Fruit fly (Drosophila melanogaster) whole organism, prepupa: ENCODE results near the gene Bace.
A peak's percentile ranks its signal among the peaks of the same experiment; 100 is the strongest.

Experiments
- CG10631 ChIP-seq: fragments of 200-800 bp; sonication (Bioruptor generic); optimal IDR thresholded peaks from 2 replicates; lab custom pipeline; 2016; ENCODE audit warnings: missing biosample characterization, missing genetic modification characterization
- CG10669 ChIP-seq: fragments of 200-800 bp; sonication (Bioruptor generic); optimal IDR thresholded peaks from 3 replicates; lab custom pipeline; 2018; ENCODE audit warnings: missing biosample characterization, mild to moderate bottlenecking, missing genetic modification characterization, moderate library complexity
- CG11762 ChIP-seq: fragments of 200-800 bp; sonication (Bioruptor generic); optimal IDR thresholded peaks from 3 replicates; lab custom pipeline; 2016; ENCODE audit warnings: missing biosample characterization, missing genetic modification characterization; ENCODE audit not compliant: insufficient read depth
- CG11902 ChIP-seq: fragments of 200-800 bp; sonication (Bioruptor generic); optimal IDR thresholded peaks from 3 replicates; lab custom pipeline; 2016; ENCODE audit warnings: missing biosample characterization, missing genetic modification characterization
- CG15336 ChIP-seq: fragments of 200-800 bp; sonication (Bioruptor generic); IDR thresholded peaks from 2 replicates; pipeline ENCODE4 v1.3.6; 2022; ENCODE audit warnings: missing biosample characterization, missing genetic modification characterization
- CG1621 ChIP-seq: fragments of 200-800 bp; sonication (Bioruptor generic); optimal IDR thresholded peaks from 3 replicates; lab custom pipeline; 2018; ENCODE audit warnings: missing biosample characterization, mild to moderate bottlenecking, missing genetic modification characterization
- CG3032 ChIP-seq: fragments of 200-800 bp; optimal IDR thresholded peaks from 2 replicates; lab custom pipeline; 2019; ENCODE audit warnings: missing biosample characterization, mild to moderate bottlenecking, missing genetic modification characterization, moderate library complexity
- CG31627 ChIP-seq: fragments of 200-800 bp; sonication (Bioruptor generic); optimal IDR thresholded peaks from 3 replicates; lab custom pipeline; 2016; ENCODE audit warnings: missing biosample characterization, missing genetic modification characterization
- CG32006 ChIP-seq: fragments of 200-800 bp; sonication (Bioruptor generic); optimal IDR thresholded peaks from 3 replicates; lab custom pipeline; 2017; ENCODE audit warnings: missing biosample characterization, mild to moderate bottlenecking, missing genetic modification characterization
- CG6163 ChIP-seq: fragments of 200-800 bp; sonication (Bioruptor generic); IDR thresholded peaks from 3 replicates; pipeline ENCODE4 v1.3.6; 2022; ENCODE audit warnings: missing biosample characterization, missing genetic modification characterization
- CG6276 ChIP-seq: fragments of 200-800 bp; sonication (Bioruptor generic); optimal IDR thresholded peaks from 2 replicates; lab custom pipeline; 2017; ENCODE audit warnings: missing biosample characterization, mild to moderate bottlenecking, missing genetic modification characterization
- CG6792 ChIP-seq: fragments of 200-800 bp; sonication (Bioruptor generic); optimal IDR thresholded peaks from 3 replicates; lab custom pipeline; 2016; ENCODE audit warnings: missing biosample characterization, missing genetic modification characterization
- CG6808 ChIP-seq: fragments of 200-800 bp; sonication (Bioruptor generic); optimal IDR thresholded peaks from 3 replicates; lab custom pipeline; 2017; ENCODE audit warnings: missing biosample characterization, missing genetic modification characterization, mild to moderate bottlenecking, moderate library complexity, missing genetic modification reagents
- CG6854 ChIP-seq: fragments of 200-800 bp; sonication (Bioruptor generic); optimal IDR thresholded peaks from 2 replicates; lab custom pipeline; 2017; ENCODE audit warnings: missing biosample characterization, mild to moderate bottlenecking, missing genetic modification characterization
- CG7368 ChIP-seq: fragments of 200-800 bp; sonication (Bioruptor generic); optimal IDR thresholded peaks from 3 replicates; lab custom pipeline; 2016; ENCODE audit warnings: missing biosample characterization, missing genetic modification characterization
- CG8319 ChIP-seq: fragments of 200-800 bp; sonication (Bioruptor generic); optimal IDR thresholded peaks from 3 replicates; lab custom pipeline; 2016; ENCODE audit warnings: missing biosample characterization, missing genetic modification characterization
- CG8632 ChIP-seq: fragments of 200-800 bp; sonication (Bioruptor generic); optimal IDR thresholded peaks from 3 replicates; lab custom pipeline; 2016; ENCODE audit warnings: missing biosample characterization, missing genetic modification characterization
- CG9139 ChIP-seq: fragments of 200-800 bp; sonication (Bioruptor generic); optimal IDR thresholded peaks from 3 replicates; lab custom pipeline; 2017; ENCODE audit warnings: missing biosample characterization, mild to moderate bottlenecking, missing genetic modification characterization
- Eip78C ChIP-seq: fragments of 200-800 bp; sonication (Bioruptor generic); peaks from one replicate; lab custom pipeline; 2016; ENCODE audit warnings: missing biosample characterization, missing genetic modification characterization
- Eip93F ChIP-seq: fragments of 200-800 bp; sonication (Bioruptor generic); optimal IDR thresholded peaks from 2 replicates; lab custom pipeline; 2016; ENCODE audit warnings: missing biosample characterization, mild to moderate bottlenecking, missing genetic modification characterization
- Gug ChIP-seq: fragments of 200-800 bp; sonication (Bioruptor generic); IDR thresholded peaks from 2 replicates; pipeline ENCODE4 v1.3.6; 2022; ENCODE audit warnings: missing biosample characterization, missing genetic modification characterization
- Hr39 ChIP-seq: fragments of 200-800 bp; sonication (Bioruptor generic); optimal IDR thresholded peaks from 2 replicates; lab custom pipeline; 2016; ENCODE audit warnings: missing biosample characterization, missing genetic modification characterization
- Hr4 ChIP-seq: fragments of 200-800 bp; sonication (Bioruptor generic); optimal IDR thresholded peaks from 3 replicates; lab custom pipeline; 2016; ENCODE audit warnings: missing biosample characterization, missing genetic modification characterization
- OdsH ChIP-seq: fragments of 200-800 bp; sonication (Bioruptor generic); optimal IDR thresholded peaks from 3 replicates; lab custom pipeline; 2016; ENCODE audit warnings: missing biosample characterization, missing genetic modification characterization
- Smox ChIP-seq: fragments of 200-800 bp; sonication (Bioruptor generic); optimal IDR thresholded peaks from 3 replicates; lab custom pipeline; 2016; ENCODE audit warnings: missing biosample characterization, missing genetic modification characterization
- Sox102F ChIP-seq: fragments of 200-800 bp; sonication (Bioruptor generic); optimal IDR thresholded peaks from 2 replicates; lab custom pipeline; 2016; ENCODE audit warnings: missing biosample characterization, mild to moderate bottlenecking, missing genetic modification characterization
- Sox14 ChIP-seq: fragments of 200-800 bp; sonication (Bioruptor generic); optimal IDR thresholded peaks from 3 replicates; lab custom pipeline; 2016; ENCODE audit warnings: missing biosample characterization, missing genetic modification characterization
- Sox15 ChIP-seq: fragments of 200-800 bp; sonication (Bioruptor generic); optimal IDR thresholded peaks from 3 replicates; lab custom pipeline; 2016; ENCODE audit warnings: missing biosample characterization, missing genetic modification characterization
- achi ChIP-seq: fragments of 200-800 bp; sonication (Bioruptor generic); optimal IDR thresholded peaks from 3 replicates; lab custom pipeline; 2016; ENCODE audit warnings: missing biosample characterization, missing genetic modification characterization
- cyc ChIP-seq: fragments of 200-800 bp; sonication (Bioruptor generic); optimal IDR thresholded peaks from 3 replicates; lab custom pipeline; 2016; ENCODE audit warnings: missing biosample characterization, missing genetic modification characterization
- eg ChIP-seq: fragments of 200-800 bp; sonication (Bioruptor generic); IDR thresholded peaks from 3 replicates; pipeline ENCODE4 v1.3.6; 2022; ENCODE audit warnings: missing biosample characterization, missing genetic modification characterization
- esn ChIP-seq: fragments of 200-800 bp; sonication (Bioruptor generic); optimal IDR thresholded peaks from 2 replicates; lab custom pipeline; 2016; ENCODE audit warnings: missing biosample characterization, mild to moderate bottlenecking, missing genetic modification characterization, moderate library complexity
- fd59A ChIP-seq: fragments of 200-800 bp; sonication (Bioruptor generic); optimal IDR thresholded peaks from 2 replicates; lab custom pipeline; 2017; ENCODE audit warnings: missing biosample characterization, mild to moderate bottlenecking, missing genetic modification characterization, missing genetic modification reagents
- fkh ChIP-seq: fragments of 200-800 bp; sonication (Bioruptor generic); optimal IDR thresholded peaks from 3 replicates; lab custom pipeline; 2017; ENCODE audit warnings: missing biosample characterization, mild to moderate bottlenecking, missing genetic modification characterization, moderate library complexity
- lz ChIP-seq: fragments of 200-800 bp; sonication (Bioruptor generic); optimal IDR thresholded peaks from 3 replicates; lab custom pipeline; 2016; ENCODE audit warnings: missing biosample characterization, missing genetic modification characterization
- salr ChIP-seq, 2 experiments: fragments of 200-800 bp; sonication (Bioruptor generic); optimal IDR thresholded peaks; 3 replicates each; lab custom pipeline; 2016 to 2018; ENCODE audit warnings: missing biosample characterization in 2 of 2, missing genetic modification characterization in 2 of 2, mild to moderate bottlenecking in 1 of 2
- topi ChIP-seq: fragments of 200-800 bp; sonication (Bioruptor generic); optimal IDR thresholded peaks from 3 replicates; lab custom pipeline; 2016; ENCODE audit warnings: missing biosample characterization, missing genetic modification characterization

Bace gene

DNA sequence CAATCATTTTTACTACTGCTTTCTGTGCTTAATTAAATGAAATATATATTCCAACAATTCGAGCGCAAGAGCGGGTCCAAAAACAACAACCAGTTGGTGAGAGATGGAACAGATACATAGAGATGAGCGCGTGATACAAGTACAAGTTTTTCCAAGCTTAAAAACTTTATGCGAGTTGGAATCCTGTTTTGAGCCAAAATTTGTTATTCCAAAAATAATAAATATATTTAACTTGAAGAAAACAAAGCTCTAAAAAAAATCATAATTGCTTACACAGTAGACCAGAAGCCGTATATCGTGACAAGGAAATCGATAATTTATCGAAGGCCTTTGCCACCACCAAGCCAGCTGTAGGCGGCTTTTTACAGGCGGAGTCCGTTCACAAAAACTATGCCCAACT, 18.6 kb upstream of the Bace start, which contains the start of the genes CG13097 and PIG-U (continued):
- TF ChIP-seq CG15336 (GFP tag; lab: Robert Waterston, UW) = no peak; the same call in 1 of the 2 replicates
- TF ChIP-seq Hr39 (GFP tag; lab: Kevin White, UChicago) = peak; percentile 84
- TF ChIP-seq CG10669 (GFP tag; lab: Kevin White, UChicago) = no peak
- no peak for TF ChIP-seq CG6276
- no peak for TF ChIP-seq CG1621 (tag; lab: Kevin White, UChicago)
- TF ChIP-seq CG8319 (GFP tag; lab: Kevin White, UChicago) = peak; percentile 62
- peak; percentile 62 for TF ChIP-seq eg
- no peak for TF ChIP-seq salr (GFP tag; optimal IDR thresholded peaks at IDR 0.05; lab: Kevin White, UChicago)
- peak; percentile 88 for TF ChIP-seq lz
- no peak for TF ChIP-seq CG32006 (GFP tag; lab: Kevin White, UChicago)
- TF ChIP-seq Eip93F = peak; percentile 71
- TF ChIP-seq CG11902 = peak; percentile 55
- TF ChIP-seq CG31627 (GFP tag; lab: Kevin White, UChicago) = peak; percentile 83
- TF ChIP-seq fd59A (GFP tag; lab: Kevin White, UChicago) = peak; percentile 53
- TF ChIP-seq CG9139 (GFP tag; lab: Kevin White, UChicago) = no peak
- TF ChIP-seq CG6808 (GFP tag; lab: Kevin White, UChicago) = no peak
- TF ChIP-seq CG6792 (GFP tag; lab: Kevin White, UChicago) = peak; percentile 72
- TF ChIP-seq CG3032 (tag; lab: Kevin White, UChicago) = peak; percentile 78
- peak; percentile 68 for TF ChIP-seq CG11762 (GFP tag; lab: Kevin White, UChicago)
- no peak; the same call in 1 of the 3 replicates for TF ChIP-seq CG6163 (GFP tag; lab: Robert Waterston, UW)
- TF ChIP-seq Sox15 (GFP tag; lab: Kevin White, UChicago) = peak; percentile 68
- TF ChIP-seq CG10631 (GFP tag; lab: Kevin White, UChicago) = peak; percentile 87
- peak; percentile 70 for TF ChIP-seq Gug (GFP tag; lab: Robert Waterston, UW)
- peak; percentile 86 for TF ChIP-seq Smox (GFP tag; lab: Kevin White, UChicago)

DNA sequence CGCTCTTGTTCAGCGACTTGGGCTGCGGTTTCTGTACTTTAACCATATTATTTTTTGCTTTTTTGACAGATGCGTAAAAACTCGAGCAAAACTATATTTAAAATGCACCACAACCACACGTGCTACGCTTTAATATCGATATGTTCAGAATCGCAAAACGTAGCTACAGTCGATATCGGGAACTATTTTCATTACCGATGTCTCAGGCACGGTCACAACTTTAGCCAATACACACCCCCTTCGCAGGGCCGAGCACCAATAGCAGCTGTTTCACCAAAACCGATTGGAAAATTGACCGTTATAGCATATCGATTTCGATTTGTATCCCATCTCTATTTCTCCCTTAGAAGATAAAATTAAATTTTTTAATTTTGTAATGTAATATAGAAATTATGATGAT, 15.6 kb upstream of the Bace start, which contains the start of gene CG13096:
Gene CG13096 (minus strand): TSS at position 144 of the 400 bp plus-strand sequence.
- TF ChIP-seq Sox102F (GFP tag; lab: Kevin White, UChicago) = no peak
- TF ChIP-seq CG10631 (GFP tag; lab: Kevin White, UChicago) = no peak
- TF ChIP-seq CG6854 (GFP tag; lab: Kevin White, UChicago) = no peak
- TF ChIP-seq CG9139 (GFP tag; lab: Kevin White, UChicago) = no peak
- no peak for TF ChIP-seq CG3032 (tag; lab: Kevin White, UChicago)
- no peak for TF ChIP-seq Hr4 (GFP tag; lab: Kevin White, UChicago)
- no peak for TF ChIP-seq CG1621 (tag; lab: Kevin White, UChicago)
- TF ChIP-seq CG6792 (GFP tag; lab: Kevin White, UChicago) = no peak
- TF ChIP-seq CG8319 (GFP tag; lab: Kevin White, UChicago) = no peak
- no peak for TF ChIP-seq fkh (GFP tag; lab: Kevin White, UChicago)
- TF ChIP-seq CG6276 = no peak
- no peak for TF ChIP-seq cyc (GFP tag; lab: Kevin White, UChicago)
- no peak for TF ChIP-seq CG7368 (GFP tag; lab: Kevin White, UChicago)
- no peak for TF ChIP-seq CG11902
- TF ChIP-seq Gug (GFP tag; lab: Robert Waterston, UW) = no peak

DNA sequence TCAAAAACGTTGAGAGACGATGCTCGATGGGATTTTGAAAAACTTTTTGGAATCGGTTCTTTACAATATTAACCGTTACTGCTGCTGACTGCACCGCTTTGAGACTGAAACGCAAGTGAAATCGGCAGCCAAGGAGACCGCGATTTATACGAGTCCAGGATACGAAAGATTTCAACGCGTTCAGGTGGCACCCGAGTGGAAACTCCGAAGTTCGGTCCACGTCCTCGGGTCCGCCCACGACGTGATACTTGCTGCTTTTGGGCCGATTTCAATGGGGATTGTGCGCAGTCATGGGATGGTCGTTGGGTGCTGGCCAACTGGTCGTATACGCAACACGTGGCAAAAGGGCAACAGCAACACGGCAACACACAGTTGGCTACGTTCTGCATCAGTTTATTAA, 10.6 kb upstream of the Bace start, which contains the start of gene Dh31:
Gene Dh31 (minus strand): TSS at position 117 of the 400 bp plus-strand sequence.
- no peak for TF ChIP-seq Eip78C (GFP tag; lab: Kevin White, UChicago)
- TF ChIP-seq CG10669 (GFP tag; lab: Kevin White, UChicago) = no peak
- TF ChIP-seq CG8632 = no peak
- no peak for TF ChIP-seq OdsH (GFP tag; lab: Kevin White, UChicago)
- no peak for TF ChIP-seq CG6792 (GFP tag; lab: Kevin White, UChicago)
- TF ChIP-seq CG11902 = no peak
- TF ChIP-seq esn = no peak
- TF ChIP-seq achi (GFP tag; lab: Kevin White, UChicago) = no peak
- TF ChIP-seq Smox (GFP tag; lab: Kevin White, UChicago) = no peak
- no peak for TF ChIP-seq cyc (GFP tag; lab: Kevin White, UChicago)
- TF ChIP-seq Sox14 = no peak
- no peak for TF ChIP-seq topi (GFP tag; lab: Kevin White, UChicago)
- no peak for TF ChIP-seq fkh (GFP tag; lab: Kevin White, UChicago)
- no peak for TF ChIP-seq fd59A (GFP tag; lab: Kevin White, UChicago)
- no peak for TF ChIP-seq CG6854 (GFP tag; lab: Kevin White, UChicago)
